Worm (Caenorhabditis elegans) whole organism, young adult: ENCODE data around the gene dpy-26.

Experiments
- B0035.1 ChIP-seq: sonication (generic microtip); optimal IDR thresholded peaks from 2 replicates; lab custom pipeline; 2016; ENCODE audit warnings: missing genetic modification characterization, mild to moderate bottlenecking, missing compliant biosample characterization, missing genotype, missing genetic modification reagents
- B0336.3 ChIP-seq: fragments of 200-800 bp; sonication (Bioruptor generic); IDR thresholded peaks from 2 replicates; pipeline ENCODE4 v1.3.6; 2022; ENCODE audit warnings: missing genetic modification characterization, missing compliant biosample characterization
- D2030.7 ChIP-seq: fragments of 200-800 bp; sonication (Bioruptor generic); IDR thresholded peaks from 2 replicates; pipeline ENCODE4 v1.3.6; 2022; ENCODE audit warnings: missing genetic modification reagents, missing genetic modification characterization, missing compliant biosample characterization
- F10E7.11 ChIP-seq: sonication (generic microtip); optimal IDR thresholded peaks from 2 replicates; lab custom pipeline; 2017; ENCODE audit warnings: mild to moderate bottlenecking, missing genetic modification characterization, moderate library complexity, missing compliant biosample characterization
- F37B4.10 ChIP-seq: fragments of 200-800 bp; sonication (Bioruptor generic); IDR thresholded peaks from 2 replicates; pipeline ENCODE4 v1.3.6; 2022; ENCODE audit warnings: missing genetic modification characterization, missing compliant biosample characterization
- F55B11.4 ChIP-seq: sonication (generic microtip); optimal IDR thresholded peaks from 2 replicates; lab custom pipeline; 2016; ENCODE audit warnings: missing compliant biosample characterization, missing genetic modification characterization, borderline replicate concordance; ENCODE audit not compliant: insufficient read depth
- T26A5.8 ChIP-seq: sonication (generic microtip); optimal IDR thresholded peaks from 2 replicates; lab custom pipeline; 2016; ENCODE audit warnings: missing genetic modification characterization, missing compliant biosample characterization
- Y53G8AR.9 ChIP-seq: fragments of 200-800 bp; sonication (Bioruptor generic); conservative IDR thresholded peaks from 2 replicates; pipeline ENCODE4 v1.3.6; 2022; ENCODE audit warnings: missing genetic modification reagents, missing genetic modification characterization, missing compliant biosample characterization
- ZK185.1 ChIP-seq: sonication (generic microtip); optimal IDR thresholded peaks from 2 replicates; lab custom pipeline; 2016; ENCODE audit warnings: mild to moderate bottlenecking, missing genetic modification characterization, missing compliant biosample characterization; ENCODE audit not compliant: poor library complexity, severe bottlenecking
- ama-1 ChIP-seq, 3 experiments: fragments of 150-350 bp in 1 of 3; sonication (generic microtip) in 2 of 3; optimal IDR thresholded peaks; 2 replicates each; lab custom pipeline; 2014 to 2018; ENCODE audit warnings: missing biosample characterization in 2 of 3, missing genetic modification characterization in 2 of 3, missing genetic modification reagents in 2 of 3
- aptf-2 ChIP-seq: fragments of 200-800 bp; sonication (Bioruptor generic); conservative IDR thresholded peaks from 2 replicates; pipeline ENCODE4 v1.3.6; 2022; ENCODE audit warnings: missing genetic modification reagents, missing genetic modification characterization, missing compliant biosample characterization
- aptf-3 ChIP-seq: fragments of 200-800 bp; sonication (Bioruptor generic); IDR thresholded peaks from 2 replicates; pipeline ENCODE4 v1.3.6; 2022; ENCODE audit warnings: missing genetic modification characterization, missing compliant biosample characterization
- attf-3 ChIP-seq: fragments of 200-800 bp; sonication (Bioruptor generic); conservative IDR thresholded peaks from 2 replicates; pipeline ENCODE4 v1.3.6; 2022; ENCODE audit warnings: missing genetic modification reagents, missing genetic modification characterization, missing compliant biosample characterization
- bed-2 ChIP-seq: fragments of 200-800 bp; sonication (Bioruptor generic); IDR thresholded peaks from 2 replicates; pipeline ENCODE4 v1.3.6; 2022; ENCODE audit warnings: missing genetic modification reagents, missing genetic modification characterization, missing compliant biosample characterization
- cebp-1 ChIP-seq, 2 experiments: fragments of 200-800 bp in 1 of 2; sonication (Bioruptor generic) in 1 of 2; sonication (generic microtip) in 1 of 2; IDR thresholded peaks in 1 of 2; optimal IDR thresholded peaks in 1 of 2; 2 replicates each; pipeline versions ENCODE4 v1.3.6 to Lab custom; 2017 to 2022; ENCODE audit warnings: missing compliant biosample characterization in 2 of 2, missing genetic modification characterization in 2 of 2, mild to moderate bottlenecking in 1 of 2, missing genetic modification reagents in 1 of 2, moderate library complexity in 1 of 2
- ceh-27 ChIP-seq: fragments of 200-800 bp; sonication (Bioruptor generic); optimal IDR thresholded peaks from 2 replicates; lab custom pipeline; 2018; ENCODE audit warnings: mild to moderate bottlenecking, missing genetic modification characterization, moderate library complexity, missing compliant biosample characterization
- ceh-40 ChIP-seq: fragments of 200-800 bp; sonication (Bioruptor generic); IDR thresholded peaks from 2 replicates; pipeline ENCODE4 v1.3.6; 2022; ENCODE audit warnings: missing genetic modification characterization, missing compliant biosample characterization
- ceh-91 ChIP-seq: fragments of 200-800 bp; sonication (Bioruptor generic); IDR thresholded peaks from 2 replicates; pipeline ENCODE4 v1.3.6; 2022; ENCODE audit warnings: missing genetic modification reagents, missing genetic modification characterization, missing compliant biosample characterization
- dox-1 ChIP-seq: fragments of 200-800 bp; sonication (Bioruptor generic); IDR thresholded peaks from 2 replicates; pipeline ENCODE4 v1.3.6; 2022; ENCODE audit warnings: missing genetic modification reagents, missing genetic modification characterization, missing compliant biosample characterization
- dpl-1 ChIP-seq: fragments of 150-350 bp; optimal IDR thresholded peaks from 2 replicates; lab custom pipeline; 2014; ENCODE audit warnings: missing biosample characterization, missing genetic modification reagents, missing genetic modification characterization
- egl-18 ChIP-seq: fragments of 200-800 bp; sonication (Bioruptor generic); IDR thresholded peaks from 2 replicates; pipeline ENCODE4 v1.3.6; 2022; ENCODE audit warnings: missing genetic modification reagents, missing genetic modification characterization, missing compliant biosample characterization
- fkh-3 ChIP-seq: sonication (generic microtip); optimal IDR thresholded peaks from 2 replicates; lab custom pipeline; 2016; ENCODE audit warnings: mild to moderate bottlenecking, missing genetic modification characterization, missing compliant biosample characterization
- hlh-12 ChIP-seq: sonication (generic microtip); optimal IDR thresholded peaks from 2 replicates; lab custom pipeline; 2016; ENCODE audit warnings: missing genetic modification characterization, missing compliant biosample characterization
- hrde-1 ChIP-seq: sonication (generic microtip); optimal IDR thresholded peaks from 2 replicates; lab custom pipeline; 2016; ENCODE audit warnings: missing genetic modification characterization, mild to moderate bottlenecking, missing compliant biosample characterization, moderate library complexity, missing genotype, missing genetic modification reagents, borderline replicate concordance
- let-526 ChIP-seq: fragments of 200-800 bp; sonication (Bioruptor generic); IDR thresholded peaks from 2 replicates; pipeline ENCODE4 v1.3.6; 2022; ENCODE audit warnings: missing genetic modification reagents, missing genetic modification characterization, missing compliant biosample characterization
- madf-10 ChIP-seq: sonication (generic microtip); optimal IDR thresholded peaks from 2 replicates; lab custom pipeline; 2016; ENCODE audit warnings: mild to moderate bottlenecking, missing genetic modification characterization, missing compliant biosample characterization
- madf-6 ChIP-seq: fragments of 200-800 bp; sonication (Bioruptor generic); IDR thresholded peaks from 2 replicates; pipeline ENCODE4 v1.3.6; 2022; ENCODE audit warnings: missing genetic modification reagents, missing genetic modification characterization, missing compliant biosample characterization
- madf-8 ChIP-seq: fragments of 200-800 bp; sonication (Bioruptor generic); conservative IDR thresholded peaks from 2 replicates; pipeline ENCODE4 v1.3.6; 2022; ENCODE audit warnings: missing genetic modification reagents, missing genetic modification characterization, missing compliant biosample characterization
- mxl-1 ChIP-seq: sonication (generic microtip); optimal IDR thresholded peaks from 2 replicates; lab custom pipeline; 2016; ENCODE audit warnings: missing genetic modification characterization, missing compliant biosample characterization
- nfya-2 ChIP-seq: fragments of 200-800 bp; sonication (Bioruptor generic); IDR thresholded peaks from 2 replicates; pipeline ENCODE4 v1.3.6; 2022; ENCODE audit warnings: missing genetic modification reagents, missing genetic modification characterization, missing compliant biosample characterization
- nfyb-1 ChIP-seq: fragments of 200-800 bp; sonication (Bioruptor generic); IDR thresholded peaks from 2 replicates; pipeline ENCODE4 v1.3.6; 2022; ENCODE audit warnings: missing genetic modification reagents, missing genetic modification characterization, missing compliant biosample characterization
- nhr-120 ChIP-seq: fragments of 200-800 bp; sonication (Bioruptor generic); IDR thresholded peaks from 2 replicates; pipeline ENCODE4 v1.3.6; 2022; ENCODE audit warnings: missing genetic modification characterization, missing compliant biosample characterization
- nhr-80 ChIP-seq: sonication (generic microtip); optimal IDR thresholded peaks from 2 replicates; lab custom pipeline; 2016; ENCODE audit warnings: missing genetic modification characterization, missing compliant biosample characterization
- nhr-90 ChIP-seq: sonication (generic microtip); optimal IDR thresholded peaks from 2 replicates; lab custom pipeline; 2016; ENCODE audit warnings: missing genotype, mild to moderate bottlenecking, missing genetic modification characterization, missing compliant biosample characterization
- rec-8 ChIP-seq, 2 experiments: sonication (generic microtip); optimal IDR thresholded peaks; 2 replicates each; lab custom pipeline; 2016; ENCODE audit warnings: mild to moderate bottlenecking in 2 of 2, missing genetic modification characterization in 2 of 2, missing genetic modification reagents in 2 of 2, missing genotype in 2 of 2, missing biosample characterization in 1 of 2, missing compliant biosample characterization in 1 of 2, moderate library complexity in 1 of 2
- repo-1 ChIP-seq: sonication (generic microtip); optimal IDR thresholded peaks from 2 replicates; lab custom pipeline; 2017; ENCODE audit warnings: mild to moderate bottlenecking, missing genetic modification characterization, missing compliant biosample characterization
- rpc-1 ChIP-seq, 2 experiments: fragments of 150-350 bp in 1 of 2; sonication (generic microtip) in 1 of 2; optimal IDR thresholded peaks; 2 replicates each; lab custom pipeline; 2014 to 2018; ENCODE audit warnings: missing biosample characterization in 1 of 2, missing genetic modification characterization in 1 of 2, missing genetic modification reagents in 1 of 2, missing genotype in 1 of 2
- snpc-1.3 ChIP-seq: sonication (generic microtip); optimal IDR thresholded peaks from 2 replicates; lab custom pipeline; 2017; ENCODE audit warnings: missing genetic modification characterization, mild to moderate bottlenecking, missing compliant biosample characterization, antibody characterized with exemption, moderate library complexity, missing genotype, missing genetic modification reagents; ENCODE audit not compliant: insufficient read depth
- snpc-3.4 ChIP-seq: sonication (generic microtip); optimal IDR thresholded peaks from 2 replicates; lab custom pipeline; 2017; ENCODE audit warnings: missing genetic modification characterization, mild to moderate bottlenecking, missing compliant biosample characterization, antibody characterized with exemption, moderate library complexity, missing genotype, missing genetic modification reagents
- somi-1 ChIP-seq: fragments of 200-800 bp; sonication (Bioruptor generic); optimal IDR thresholded peaks from 2 replicates; lab custom pipeline; 2018; ENCODE audit warnings: mild to moderate bottlenecking, missing genetic modification characterization, missing compliant biosample characterization
- sptf-2 ChIP-seq: fragments of 200-800 bp; sonication (Bioruptor generic); optimal IDR thresholded peaks from 2 replicates; lab custom pipeline; 2018; ENCODE audit warnings: mild to moderate bottlenecking, missing genetic modification characterization, missing compliant biosample characterization
- tlf-1 ChIP-seq: fragments of 200-800 bp; sonication (Bioruptor generic); optimal IDR thresholded peaks from 2 replicates; lab custom pipeline; 2018; ENCODE audit warnings: mild to moderate bottlenecking, missing genetic modification characterization, missing compliant biosample characterization
- xnd-1 ChIP-seq: sonication (generic microtip); optimal IDR thresholded peaks from 2 replicates; lab custom pipeline; 2016; ENCODE audit warnings: missing genotype, missing genetic modification reagents, missing genetic modification characterization, missing compliant biosample characterization
- ztf-26 ChIP-seq: sonication (generic microtip); optimal IDR thresholded peaks from 2 replicates; lab custom pipeline; 2017; ENCODE audit warnings: missing genetic modification characterization, missing compliant biosample characterization

The dpy-26 gene

ce11 chrIV:12431755-12432154, 19.4 kb downstream of the dpy-26 start:
- TF ChIP-seq T26A5.8 (tag; lab: Kevin White, UChicago), result no peak
- TF ChIP-seq repo-1, result no peak
- TF ChIP-seq ZK185.1 (tag; lab: Kevin White, UChicago), result no peak
- TF ChIP-seq B0035.1, result no peak
- TF ChIP-seq tlf-1, result no peak
- TF ChIP-seq hrde-1 (tag; lab: Kevin White, UChicago), result no peak
- no peak for TF ChIP-seq ama-1 (optimal IDR thresholded peaks at IDR 0.05; lab: Kevin White, UChicago)
- no peak for TF ChIP-seq ama-1 (GFP tag; optimal IDR thresholded peaks at IDR 0.05; lab: Kevin White, UChicago)
- no peak for TF ChIP-seq madf-10 (tag; lab: Kevin White, UChicago)
- no peak for TF ChIP-seq ceh-91 (GFP tag; lab: Robert Waterston, UW)
- no peak for TF ChIP-seq D2030.7 (GFP tag; lab: Robert Waterston, UW)
- no peak for TF ChIP-seq madf-6 (GFP tag; lab: Robert Waterston, UW)
- TF ChIP-seq bed-2 (GFP tag; lab: Robert Waterston, UW), result no peak

- TF ChIP-seq madf-6 (GFP tag; lab: Robert Waterston, UW), result no peak
- TF ChIP-seq somi-1 (GFP tag; lab: Kevin White, UChicago), result no peak
- TF ChIP-seq Y53G8AR.9 (GFP tag; lab: Robert Waterston, UW), result no peak
- TF ChIP-seq rec-8 (tag; optimal IDR thresholded peaks at IDR 0.05; lab: Kevin White, UChicago), result no peak
- TF ChIP-seq fkh-3 (tag; lab: Kevin White, UChicago), result no peak
- no peak for TF ChIP-seq ceh-40 (GFP tag; lab: Robert Waterston, UW)
- no peak for TF ChIP-seq dox-1 (GFP tag; lab: Robert Waterston, UW)
- no peak for TF ChIP-seq attf-3 (GFP tag; lab: Robert Waterston, UW)
- TF ChIP-seq xnd-1, result no peak
- no peak for TF ChIP-seq ztf-26
- TF ChIP-seq F10E7.11, result no peak
- TF ChIP-seq madf-8 (GFP tag; lab: Robert Waterston, UW), result no peak
- TF ChIP-seq nhr-90 (tag; lab: Kevin White, UChicago), result no peak
- no peak for TF ChIP-seq ceh-27 (GFP tag; lab: Kevin White, UChicago)
- TF ChIP-seq nhr-120 (GFP tag; lab: Robert Waterston, UW), result no peak
- TF ChIP-seq nhr-80 (tag; lab: Kevin White, UChicago), result no peak
- no peak for TF ChIP-seq let-526 (GFP tag; lab: Robert Waterston, UW)
- no peak for TF ChIP-seq nfya-2 (GFP tag; lab: Robert Waterston, UW)
- no peak for TF ChIP-seq F37B4.10
- no peak for TF ChIP-seq snpc-3.4
Measured at ce11 chrIV:12429504-12429903, 21.6 kb downstream of the dpy-26 start.

DNA sequence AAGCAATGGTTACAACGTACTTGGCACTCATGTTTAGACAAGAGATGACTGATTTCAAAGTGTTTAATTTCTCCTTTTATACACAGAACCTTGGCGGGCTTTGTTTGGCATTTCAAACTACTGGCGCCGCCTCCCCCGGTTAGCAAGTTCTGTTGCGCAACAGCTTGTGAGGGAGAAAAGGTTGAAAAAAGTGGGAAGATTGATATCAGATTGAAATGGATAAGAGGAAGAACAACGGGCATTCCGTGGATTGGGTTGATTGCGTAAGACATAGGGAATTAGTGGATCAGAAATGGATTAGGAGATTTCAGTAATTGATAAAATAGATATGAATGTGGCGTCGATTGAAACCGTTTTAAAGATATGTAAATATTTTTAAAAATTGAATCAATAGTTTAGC, 22.7 kb downstream of the dpy-26 start, which contains the start of gene col-130:
col-130 (minus strand) TSS at position 50 of the 400 bp plus-strand sequence.
- no peak for TF ChIP-seq cebp-1 (GFP tag; IDR thresholded peaks at IDR 0.05; lab: Robert Waterston, UW)
- TF ChIP-seq cebp-1 (tag; optimal IDR thresholded peaks at IDR 0.05; lab: Kevin White, UChicago), result no peak
- no peak for TF ChIP-seq hlh-12 (tag; lab: Kevin White, UChicago)

DNA sequence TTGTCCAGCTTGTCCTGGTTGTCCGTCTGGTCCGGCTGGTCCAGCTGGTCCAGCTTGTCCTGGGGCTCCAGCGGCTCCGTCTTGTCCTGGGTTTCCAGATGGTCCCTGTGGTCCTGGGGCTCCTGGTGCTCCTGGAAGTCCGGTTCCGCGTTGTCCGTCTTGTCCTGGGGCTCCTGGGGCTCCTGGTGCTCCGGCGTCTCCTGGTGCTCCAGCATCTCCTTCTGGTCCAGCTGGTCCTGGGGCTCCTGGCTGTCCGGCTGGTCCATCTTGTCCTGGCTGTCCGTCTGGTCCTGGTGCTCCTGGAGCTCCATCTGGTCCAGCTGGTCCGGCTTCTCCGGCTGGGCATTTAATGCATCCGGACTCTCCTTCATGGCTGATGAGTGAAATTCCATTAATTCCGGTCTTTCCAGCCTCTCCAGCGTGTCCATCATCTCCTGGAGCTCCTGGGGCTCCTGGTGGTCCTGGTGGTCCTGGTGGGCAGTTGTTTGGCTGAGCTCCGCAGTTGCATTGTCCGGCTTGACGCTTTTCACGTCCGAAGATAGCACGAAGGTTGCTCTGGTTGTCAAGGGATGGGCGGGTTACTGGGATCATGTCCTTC, 23.3 kb downstream of the dpy-26 start:
- TF ChIP-seq B0336.3, result no peak
- TF ChIP-seq F55B11.4 (tag; lab: Kevin White, UChicago), result no peak
- no peak for TF ChIP-seq aptf-2 (GFP tag; lab: Robert Waterston, UW)
- no peak for TF ChIP-seq mxl-1 (tag; lab: Kevin White, UChicago)
- TF ChIP-seq dpl-1 (GFP tag; lab: Kevin White, UChicago), result no peak
- TF ChIP-seq snpc-1.3 (tag; lab: Kevin White, UChicago), result no peak
- TF ChIP-seq aptf-3 (GFP tag; lab: Robert Waterston, UW), result no peak
- TF ChIP-seq nfyb-1, result 0 out of 2 replicates have a peak, but pooled peaks have one; percentile 13
- no peak for TF ChIP-seq sptf-2 (GFP tag; lab: Kevin White, UChicago)
- TF ChIP-seq egl-18 (GFP tag; lab: Robert Waterston, UW), result no peak
- TF ChIP-seq rpc-1 (optimal IDR thresholded peaks at IDR 0.05; lab: Kevin White, UChicago), result no peak
- TF ChIP-seq rpc-1 (tag; optimal IDR thresholded peaks at IDR 0.05; lab: Kevin White, UChicago), result no peak
- no peak for TF ChIP-seq nhr-120 (GFP tag; lab: Robert Waterston, UW)
